Worm (Caenorhabditis elegans) whole organism, L4 larva: ENCODE measurements around the gene hum-2.

Experiments used
- lin-1 ChIP-seq: fragments of 200-800 bp; sonication (Bioruptor generic); IDR thresholded peaks from 2 replicates; pipeline ENCODE4 v1.3.6; 2022; ENCODE audit warnings: missing genetic modification reagents, missing genetic modification characterization, missing compliant biosample characterization
- madf-5 ChIP-seq, 2 experiments: fragments of 200-800 bp; sonication (Bioruptor generic); IDR thresholded peaks; 2 replicates each; pipeline ENCODE4 v1.3.6; 2022; ENCODE audit warnings: missing compliant biosample characterization in 2 of 2, missing genetic modification characterization in 2 of 2
- nhr-77 ChIP-seq: fragments of 150-350 bp; optimal IDR thresholded peaks from 2 replicates; lab custom pipeline; 2014; ENCODE audit warnings: missing biosample characterization, missing genetic modification characterization
- pqm-1 ChIP-seq: sonication (generic microtip); optimal IDR thresholded peaks from 2 replicates; lab custom pipeline; 2017; ENCODE audit warnings: missing biosample characterization, missing genetic modification characterization
- saeg-2 ChIP-seq: fragments of 200-800 bp; sonication (Bioruptor generic); IDR thresholded peaks from 2 replicates; pipeline ENCODE4 v1.3.6; 2022; ENCODE audit warnings: missing genetic modification reagents, missing genetic modification characterization, missing compliant biosample characterization

DNA sequence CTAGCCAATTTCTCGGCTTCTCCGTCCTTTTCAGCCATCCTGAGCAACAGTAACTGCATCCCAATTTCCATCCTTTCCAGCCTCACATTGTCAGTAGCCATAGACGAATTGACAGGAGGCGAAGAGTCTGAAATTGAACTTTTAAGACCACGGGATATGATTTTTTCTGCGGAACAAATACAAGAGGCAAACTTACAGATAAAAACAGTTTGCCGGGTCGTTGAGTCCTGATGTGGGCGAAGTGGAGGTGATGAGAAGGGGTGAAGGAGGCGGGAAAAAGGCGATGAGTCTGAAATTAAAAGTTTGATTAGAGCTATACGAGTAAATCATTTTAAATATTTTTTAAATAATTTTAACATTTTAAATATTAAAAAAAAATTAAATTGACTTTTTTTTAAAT is 41.1 kb downstream of the hum-2 start, which contains the start of gene F36D4.6:
- TF ChIP-seq pqm-1 (tag; lab: Kevin White, UChicago), result no peak
- TF ChIP-seq madf-5 (GFP tag; IDR thresholded peaks at IDR 0.05; lab: Robert Waterston, UW), result no peak
- TF ChIP-seq lin-1 (GFP tag; lab: Robert Waterston, UW), result no peak
- TF ChIP-seq saeg-2 (GFP tag; lab: Robert Waterston, UW), result no peak
- no peak for TF ChIP-seq nhr-77 (tag; lab: Kevin White, UChicago)
